Worm (Caenorhabditis elegans) whole organism, L1 larva: ENCODE results near the gene Y4C6B.3.

Source experiments
- C04F5.9 ChIP-seq: sonication (generic microtip); optimal IDR thresholded peaks from 2 replicates; lab custom pipeline; 2016; ENCODE audit warnings: missing genetic modification characterization, missing compliant biosample characterization
- C34B4.2 ChIP-seq: sonication (generic microtip); optimal IDR thresholded peaks from 2 replicates; lab custom pipeline; 2017; ENCODE audit warnings: mild to moderate bottlenecking, missing genetic modification characterization, missing compliant biosample characterization
- Y116A8C.19 ChIP-seq: sonication (generic microtip); optimal IDR thresholded peaks from 2 replicates; lab custom pipeline; 2016; ENCODE audit warnings: missing compliant biosample characterization, missing genetic modification characterization, borderline replicate concordance
- alr-1 ChIP-seq: fragments of 200-800 bp; sonication (Bioruptor generic); optimal IDR thresholded peaks from 2 replicates; lab custom pipeline; 2018; ENCODE audit warnings: borderline replicate concordance, mild to moderate bottlenecking, missing genetic modification characterization, missing compliant biosample characterization
- aly-2 ChIP-seq: fragments of 150-350 bp; optimal IDR thresholded peaks from 2 replicates; lab custom pipeline; 2014; ENCODE audit warnings: missing biosample characterization, missing genetic modification characterization
- ama-1 ChIP-seq: fragments of 150-350 bp; optimal IDR thresholded peaks from 2 replicates; lab custom pipeline; 2014
- ceh-88 ChIP-seq: fragments of 200-800 bp; sonication (Bioruptor generic); IDR thresholded peaks from 2 replicates; pipeline ENCODE4 v1.3.6; 2022; ENCODE audit warnings: missing genetic modification characterization, missing compliant biosample characterization
- ceh-90 ChIP-seq: sonication (generic microtip); optimal IDR thresholded peaks from 2 replicates; lab custom pipeline; 2016; ENCODE audit warnings: missing genetic modification characterization, missing compliant biosample characterization
- dpl-1 ChIP-seq, 3 experiments: fragments of 150-350 bp in 2 of 3; sonication (generic microtip) in 1 of 3; optimal IDR thresholded peaks; 2 replicates each; lab custom pipeline; 2014 to 2017; ENCODE audit warnings: missing biosample characterization in 3 of 3, missing genetic modification characterization in 3 of 3, missing genetic modification reagents in 3 of 3
- dsc-1 ChIP-seq: sonication (generic microtip); optimal IDR thresholded peaks from 2 replicates; lab custom pipeline; 2016; ENCODE audit warnings: mild to moderate bottlenecking, missing genetic modification characterization, missing compliant biosample characterization
- efl-1 ChIP-seq, 4 experiments: fragments of 150-350 bp; optimal IDR thresholded peaks in 3 of 4; peaks in 1 of 4; 1 replicate in 1 of 4; 2 replicates in 3 of 4; lab custom pipeline; 2014; ENCODE audit warnings: missing biosample characterization in 2 of 4, missing genetic modification characterization in 2 of 4, missing genetic modification reagents in 2 of 4
- efl-3 ChIP-seq: fragments of 200-800 bp; sonication (Bioruptor generic); optimal IDR thresholded peaks from 2 replicates; lab custom pipeline; 2018; ENCODE audit warnings: mild to moderate bottlenecking, missing genetic modification characterization, missing compliant biosample characterization
- egl-27 ChIP-seq, 2 experiments: fragments of 150-350 bp in 1 of 2; sonication (generic microtip); optimal IDR thresholded peaks; 3 replicates each; lab custom pipeline; 2017 to 2018; ENCODE audit warnings: missing biosample characterization in 2 of 2, missing genetic modification characterization in 2 of 2, missing genetic modification reagents in 2 of 2
- elt-2 ChIP-seq: sonication (generic microtip); optimal IDR thresholded peaks from 2 replicates; lab custom pipeline; 2016; ENCODE audit warnings: missing genetic modification characterization, mild to moderate bottlenecking, inconsistent platforms, missing compliant biosample characterization, missing genetic modification reagents
- elt-3 ChIP-seq, 6 experiments: fragments of 150-350 bp in 1 of 6; sonication (generic microtip); optimal IDR thresholded peaks; 2 replicates each; lab custom pipeline; 2017 to 2018; ENCODE audit warnings: missing biosample characterization in 6 of 6, missing genetic modification characterization in 6 of 6, inconsistent platforms in 1 of 6
- ets-5 ChIP-seq: fragments of 200-800 bp; sonication (Bioruptor generic); IDR thresholded peaks from 2 replicates; pipeline ENCODE4 v1.3.6; 2022; ENCODE audit warnings: missing genetic modification characterization, missing compliant biosample characterization
- fkh-10 ChIP-seq: sonication (generic microtip); optimal IDR thresholded peaks from 2 replicates; lab custom pipeline; 2017; ENCODE audit warnings: missing biosample characterization, missing genetic modification reagents, missing genetic modification characterization
- fkh-4 ChIP-seq: sonication (generic microtip); optimal IDR thresholded peaks from 2 replicates; lab custom pipeline; 2016; ENCODE audit warnings: missing compliant biosample characterization, missing genetic modification characterization, borderline replicate concordance
- fkh-8 ChIP-seq: sonication (generic microtip); optimal IDR thresholded peaks from 2 replicates; lab custom pipeline; 2016; ENCODE audit warnings: mild to moderate bottlenecking, missing genetic modification characterization, missing compliant biosample characterization
- hlh-17 ChIP-seq: fragments of 200-800 bp; sonication (Bioruptor generic); optimal IDR thresholded peaks from 2 replicates; lab custom pipeline; 2018; ENCODE audit warnings: missing genetic modification characterization, mild to moderate bottlenecking, missing compliant biosample characterization, moderate library complexity, borderline replicate concordance
- hlh-4 ChIP-seq: sonication (generic microtip); optimal IDR thresholded peaks from 2 replicates; lab custom pipeline; 2016; ENCODE audit warnings: mild to moderate bottlenecking, missing genetic modification characterization, missing compliant biosample characterization
- hpl-2 ChIP-seq: fragments of 150-350 bp; optimal IDR thresholded peaks from 2 replicates; lab custom pipeline; 2014; ENCODE audit warnings: missing biosample characterization, missing genetic modification reagents, missing genetic modification characterization
- irx-1 ChIP-seq: sonication (generic microtip); optimal IDR thresholded peaks from 2 replicates; lab custom pipeline; 2016; ENCODE audit warnings: missing genetic modification characterization, missing compliant biosample characterization
- isw-1 ChIP-seq: fragments of 200-800 bp; sonication (Bioruptor generic); IDR thresholded peaks from 2 replicates; pipeline ENCODE4 v1.3.6; 2022; ENCODE audit warnings: missing genetic modification characterization, missing compliant biosample characterization
- lin-13 ChIP-seq: fragments of 150-350 bp; optimal IDR thresholded peaks from 2 replicates; lab custom pipeline; 2014; ENCODE audit warnings: missing biosample characterization, missing genetic modification reagents, missing genetic modification characterization
- lin-35 ChIP-seq, 2 experiments: fragments of 150-350 bp; optimal IDR thresholded peaks; 2 replicates each; lab custom pipeline; 2014; ENCODE audit warnings: missing biosample characterization in 2 of 2, missing genetic modification characterization in 2 of 2, missing genetic modification reagents in 2 of 2
- lin-39 ChIP-seq: fragments of 150-350 bp; optimal IDR thresholded peaks from 2 replicates; lab custom pipeline; 2014; ENCODE audit warnings: missing biosample characterization, missing genetic modification reagents, missing genetic modification characterization
- lir-3 ChIP-seq: sonication (generic microtip); optimal IDR thresholded peaks from 2 replicates; lab custom pipeline; 2016; ENCODE audit warnings: mild to moderate bottlenecking, missing genetic modification characterization, moderate library complexity, missing compliant biosample characterization; ENCODE audit not compliant: poor library complexity
- nhr-11 ChIP-seq: fragments of 150-350 bp; optimal IDR thresholded peaks from 2 replicates; lab custom pipeline; 2014; ENCODE audit warnings: missing biosample characterization, missing genetic modification characterization
- nhr-12 ChIP-seq: sonication (generic microtip); optimal IDR thresholded peaks from 2 replicates; lab custom pipeline; 2017; ENCODE audit warnings: missing biosample characterization, missing genetic modification characterization
- nhr-19 ChIP-seq: fragments of 200-800 bp; sonication (Bioruptor generic); conservative IDR thresholded peaks from 2 replicates; pipeline ENCODE4 v1.3.6; 2022; ENCODE audit warnings: missing genetic modification characterization, missing compliant biosample characterization
- nhr-20 ChIP-seq: sonication (generic microtip); optimal IDR thresholded peaks from 2 replicates; lab custom pipeline; 2016; ENCODE audit warnings: mild to moderate bottlenecking, missing genetic modification characterization, missing compliant biosample characterization
- nhr-28 ChIP-seq: fragments of 150-350 bp; optimal IDR thresholded peaks from 2 replicates; lab custom pipeline; 2014; ENCODE audit warnings: missing biosample characterization, missing genetic modification characterization
- nhr-47 ChIP-seq: sonication (generic microtip); optimal IDR thresholded peaks from 2 replicates; lab custom pipeline; 2016; ENCODE audit warnings: mild to moderate bottlenecking, missing genetic modification characterization, moderate library complexity, missing compliant biosample characterization
- nhr-71 ChIP-seq: sonication (generic microtip); optimal IDR thresholded peaks from 2 replicates; lab custom pipeline; 2016; ENCODE audit warnings: mild to moderate bottlenecking, missing genetic modification characterization, moderate library complexity, missing compliant biosample characterization
- nhr-90 ChIP-seq: sonication (generic microtip); optimal IDR thresholded peaks from 2 replicates; lab custom pipeline; 2016; ENCODE audit warnings: mild to moderate bottlenecking, missing genetic modification characterization, missing compliant biosample characterization; ENCODE audit not compliant: poor library complexity
- pag-3 ChIP-seq: sonication (generic microtip); optimal IDR thresholded peaks from 2 replicates; lab custom pipeline; 2017; ENCODE audit warnings: missing genetic modification characterization, mild to moderate bottlenecking, missing compliant biosample characterization, antibody characterized with exemption, borderline replicate concordance; ENCODE audit not compliant: insufficient read depth
- pax-3 ChIP-seq: fragments of 200-800 bp; sonication (Bioruptor generic); optimal IDR thresholded peaks from 2 replicates; lab custom pipeline; 2018; ENCODE audit warnings: mild to moderate bottlenecking, missing genetic modification characterization, moderate library complexity, missing compliant biosample characterization
- pqm-1 ChIP-seq: sonication (generic microtip); optimal IDR thresholded peaks from 3 replicates; lab custom pipeline; 2017; ENCODE audit warnings: missing biosample characterization, missing genetic modification characterization
- rnt-1 ChIP-seq: sonication (generic microtip); optimal IDR thresholded peaks from 2 replicates; lab custom pipeline; 2016; ENCODE audit warnings: mild to moderate bottlenecking, missing genetic modification characterization, moderate library complexity, missing compliant biosample characterization
- skn-1 ChIP-seq: fragments of 150-350 bp; optimal IDR thresholded peaks from 2 replicates; lab custom pipeline; 2014; ENCODE audit warnings: missing biosample characterization, missing genetic modification characterization
- snpc-4 ChIP-seq: fragments of 150-350 bp; optimal IDR thresholded peaks from 2 replicates; lab custom pipeline; 2014; ENCODE audit warnings: missing biosample characterization, missing genetic modification characterization
- sup-37 ChIP-seq: fragments of 200-800 bp; sonication (Bioruptor generic); optimal IDR thresholded peaks from 2 replicates; lab custom pipeline; 2018; ENCODE audit warnings: mild to moderate bottlenecking, missing genetic modification characterization, missing compliant biosample characterization
- swsn-7 ChIP-seq: sonication (generic microtip); optimal IDR thresholded peaks from 2 replicates; lab custom pipeline; 2016; ENCODE audit warnings: missing genetic modification characterization, missing compliant biosample characterization
- tbx-2 ChIP-seq: sonication (generic microtip); optimal IDR thresholded peaks from 2 replicates; lab custom pipeline; 2016; ENCODE audit warnings: missing genetic modification characterization, missing compliant biosample characterization
- tlp-1 ChIP-seq: fragments of 150-350 bp; optimal IDR thresholded peaks from 2 replicates; lab custom pipeline; 2014; ENCODE audit warnings: missing biosample characterization, missing genetic modification characterization
- unc-130 ChIP-seq: fragments of 150-350 bp; optimal IDR thresholded peaks from 2 replicates; lab custom pipeline; 2017; ENCODE audit warnings: missing biosample characterization, missing genetic modification characterization, inconsistent platforms
- unc-30 ChIP-seq: sonication (generic microtip); optimal IDR thresholded peaks from 2 replicates; lab custom pipeline; 2017; ENCODE audit warnings: missing biosample characterization, missing genetic modification characterization
- unc-62 ChIP-seq: fragments of 150-350 bp; optimal IDR thresholded peaks from 2 replicates; lab custom pipeline; 2014; ENCODE audit warnings: missing biosample characterization, missing genetic modification reagents, missing genetic modification characterization
- zag-1 ChIP-seq: fragments of 150-350 bp; optimal IDR thresholded peaks from 2 replicates; lab custom pipeline; 2014; ENCODE audit warnings: missing biosample characterization, missing genetic modification characterization
- zip-4 ChIP-seq: fragments of 200-800 bp; sonication (Bioruptor generic); optimal IDR thresholded peaks from 2 replicates; lab custom pipeline; 2018; ENCODE audit warnings: mild to moderate bottlenecking, missing genetic modification characterization, moderate library complexity, missing compliant biosample characterization
- ztf-4 ChIP-seq: fragments of 150-350 bp; optimal IDR thresholded peaks from 2 replicates; lab custom pipeline; 2014; ENCODE audit warnings: missing biosample characterization, missing genetic modification characterization

The Y4C6B.3 gene

DNA sequence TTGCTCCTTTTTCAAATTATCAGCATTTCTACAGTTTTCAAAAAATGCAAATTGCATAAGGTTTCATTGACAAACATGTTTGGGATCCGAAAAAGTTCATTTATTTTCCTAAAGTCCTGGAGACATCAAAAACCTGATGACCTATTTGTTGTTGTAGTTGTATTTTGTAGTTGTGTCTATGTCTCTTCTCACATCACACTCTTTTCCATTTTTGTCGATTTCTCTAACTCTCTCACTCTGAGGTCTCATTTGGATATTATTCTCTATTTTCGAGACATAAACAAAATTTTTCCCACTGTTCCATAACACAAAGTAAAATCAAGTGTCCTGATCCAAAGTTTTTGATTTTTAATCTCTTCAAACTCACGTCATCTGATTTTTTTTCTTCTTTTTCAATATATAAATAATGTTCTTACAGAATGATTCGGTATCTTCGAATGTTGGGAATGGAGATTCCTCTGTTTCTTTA, 13.4 kb upstream of the Y4C6B.3 start, which contains the start of gene slc-46A:
Gene slc-46A, plus strand, starts transcription at position 419 of the 469 bp plus-strand sequence.
- TF ChIP-seq elt-2 (tag; lab: Kevin White, UChicago) = peak; percentile 2
- TF ChIP-seq lir-3 (tag; lab: Kevin White, UChicago) = no peak
- no peak for TF ChIP-seq fkh-4 (tag; lab: Kevin White, UChicago)
- no peak for TF ChIP-seq unc-30 (tag; lab: Kevin White, UChicago)
- TF ChIP-seq nhr-90 = no peak
- TF ChIP-seq lin-13 (GFP tag; lab: Kevin White, UChicago) = no peak
- no peak for TF ChIP-seq C04F5.9
- TF ChIP-seq elt-3 (tag; optimal IDR thresholded peaks at IDR 0.05; lab: Kevin White, UChicago) = peak in 1 of 6 experiments; percentile 8
- TF ChIP-seq nhr-11 (tag; lab: Kevin White, UChicago) = no peak
- no peak for TF ChIP-seq rnt-1 (tag; lab: Kevin White, UChicago)
- peak; percentile 26 for TF ChIP-seq nhr-71 (tag; lab: Kevin White, UChicago)
- peak; percentile 51 for TF ChIP-seq snpc-4
- TF ChIP-seq aly-2 (tag; lab: Kevin White, UChicago) = no peak
- TF ChIP-seq Y116A8C.19 = no peak
- no peak for TF ChIP-seq dsc-1 (tag; lab: Kevin White, UChicago)
- TF ChIP-seq pqm-1 (tag; lab: Kevin White, UChicago) = no peak
- no peak for TF ChIP-seq skn-1 (tag; lab: Kevin White, UChicago)
- no peak for TF ChIP-seq sup-37 (GFP tag; lab: Kevin White, UChicago)
- no peak for TF ChIP-seq ceh-88 (GFP tag; lab: Robert Waterston, UW)
- no peak for TF ChIP-seq nhr-28 (tag; lab: Kevin White, UChicago)
- TF ChIP-seq ama-1 = no peak
- no peak for TF ChIP-seq hlh-17 (GFP tag; lab: Kevin White, UChicago)
- TF ChIP-seq efl-1 (optimal IDR thresholded peaks at IDR 0.05; lab: Kevin White, UChicago) = peak; percentile 49 to 50
- peak in 1 of 2 experiments; percentile 18 for TF ChIP-seq efl-1 (GFP tag; optimal IDR thresholded peaks at IDR 0.05 in 1 of 2; lab: Kevin White, UChicago)
- TF ChIP-seq fkh-8 (tag; lab: Kevin White, UChicago) = no peak
- no peak for TF ChIP-seq isw-1 (GFP tag; lab: Robert Waterston, UW)
- no peak for TF ChIP-seq hlh-4
- no peak for TF ChIP-seq zag-1 (tag; lab: Kevin White, UChicago)
- TF ChIP-seq ceh-90 (tag; lab: Kevin White, UChicago) = no peak
- TF ChIP-seq alr-1 (tag; lab: Kevin White, UChicago) = no peak
- TF ChIP-seq fkh-10 = no peak
- peak; percentile 24 for TF ChIP-seq swsn-7 (tag; lab: Kevin White, UChicago)
- TF ChIP-seq zip-4 (GFP tag; lab: Kevin White, UChicago) = no peak
- TF ChIP-seq ets-5 (GFP tag; lab: Robert Waterston, UW) = no peak
- TF ChIP-seq hpl-2 (GFP tag; lab: Kevin White, UChicago) = no peak
- no peak for TF ChIP-seq nhr-19 (GFP tag; lab: Robert Waterston, UW)
- TF ChIP-seq efl-3 (GFP tag; lab: Kevin White, UChicago) = no peak
- TF ChIP-seq tbx-2 (tag; lab: Kevin White, UChicago) = no peak
- no peak for TF ChIP-seq C34B4.2
- TF ChIP-seq nhr-20 = peak; percentile 43
- no peak for TF ChIP-seq egl-27 (tag; optimal IDR thresholded peaks at IDR 0.05; lab: Kevin White, UChicago)
- no peak for TF ChIP-seq pag-3 (tag; lab: Kevin White, UChicago)
- no peak for TF ChIP-seq ztf-4 (tag; lab: Kevin White, UChicago)
- TF ChIP-seq lin-39 (tag; lab: Kevin White, UChicago) = no peak
- TF ChIP-seq nhr-47 (tag; lab: Kevin White, UChicago) = no peak
- no peak for TF ChIP-seq unc-62
- TF ChIP-seq lin-35 (GFP tag; optimal IDR thresholded peaks at IDR 0.05; lab: Kevin White, UChicago) = peak in 1 of 2 experiments; percentile 37
- no peak for TF ChIP-seq irx-1 (tag; lab: Kevin White, UChicago)
- no peak for TF ChIP-seq nhr-12 (tag; lab: Kevin White, UChicago)
- no peak for TF ChIP-seq unc-130
- TF ChIP-seq dpl-1 (GFP tag; optimal IDR thresholded peaks at IDR 0.05; lab: Kevin White, UChicago) = peak in 2 of 3 experiments; percentile 0 to 8
- no peak for TF ChIP-seq tlp-1
- TF ChIP-seq pax-3 (tag; lab: Kevin White, UChicago) = no peak
